Worm (Caenorhabditis elegans) whole organism, L1 larva: Measurements from ENCODE around the gene C18A11.1.
A peak's percentile ranks its signal among the peaks of the same experiment; 100 is the strongest.

Experiments
- F16B12.6 ChIP-seq: fragments of 150-350 bp; optimal IDR thresholded peaks from 2 replicates; lab custom pipeline; 2014; ENCODE audit warnings: missing biosample characterization, missing genetic modification characterization
- Y116A8C.19 ChIP-seq: sonication (generic microtip); optimal IDR thresholded peaks from 2 replicates; lab custom pipeline; 2016; ENCODE audit warnings: missing compliant biosample characterization, missing genetic modification characterization, borderline replicate concordance
- alr-1 ChIP-seq: fragments of 200-800 bp; sonication (Bioruptor generic); optimal IDR thresholded peaks from 2 replicates; lab custom pipeline; 2018; ENCODE audit warnings: borderline replicate concordance, mild to moderate bottlenecking, missing genetic modification characterization, missing compliant biosample characterization
- aly-2 ChIP-seq: fragments of 150-350 bp; optimal IDR thresholded peaks from 2 replicates; lab custom pipeline; 2014; ENCODE audit warnings: missing biosample characterization, missing genetic modification characterization
- ama-1 ChIP-seq: fragments of 150-350 bp; optimal IDR thresholded peaks from 2 replicates; lab custom pipeline; 2014
- ceh-63 ChIP-seq: fragments of 200-800 bp; sonication (Bioruptor generic); optimal IDR thresholded peaks from 2 replicates; lab custom pipeline; 2018; ENCODE audit warnings: mild to moderate bottlenecking, missing genetic modification characterization, missing compliant biosample characterization
- ceh-8 ChIP-seq: fragments of 200-800 bp; sonication (Bioruptor generic); optimal IDR thresholded peaks from 2 replicates; lab custom pipeline; 2018; ENCODE audit warnings: mild to moderate bottlenecking, missing genetic modification characterization, moderate library complexity, missing compliant biosample characterization
- ceh-82 ChIP-seq, 3 experiments: fragments of 150-350 bp in 1 of 3; sonication (generic microtip) in 2 of 3; optimal IDR thresholded peaks; 2 replicates each; lab custom pipeline; 2014 to 2017; ENCODE audit warnings: missing biosample characterization in 3 of 3, missing genetic modification characterization in 3 of 3
- ceh-88 ChIP-seq: fragments of 200-800 bp; sonication (Bioruptor generic); IDR thresholded peaks from 2 replicates; pipeline ENCODE4 v1.3.6; 2022; ENCODE audit warnings: missing genetic modification characterization, missing compliant biosample characterization
- ceh-90 ChIP-seq: sonication (generic microtip); optimal IDR thresholded peaks from 2 replicates; lab custom pipeline; 2016; ENCODE audit warnings: missing genetic modification characterization, missing compliant biosample characterization
- ces-1 ChIP-seq: fragments of 150-350 bp; optimal IDR thresholded peaks from 2 replicates; lab custom pipeline; 2014; ENCODE audit warnings: missing biosample characterization, missing genetic modification reagents, missing genetic modification characterization
- dpl-1 ChIP-seq, 3 experiments: fragments of 150-350 bp in 2 of 3; sonication (generic microtip) in 1 of 3; optimal IDR thresholded peaks; 2 replicates each; lab custom pipeline; 2014 to 2017; ENCODE audit warnings: missing biosample characterization in 3 of 3, missing genetic modification characterization in 3 of 3, missing genetic modification reagents in 3 of 3
- efl-1 ChIP-seq, 4 experiments: fragments of 150-350 bp; optimal IDR thresholded peaks in 3 of 4; peaks in 1 of 4; 1 replicate in 1 of 4; 2 replicates in 3 of 4; lab custom pipeline; 2014; ENCODE audit warnings: missing biosample characterization in 2 of 4, missing genetic modification characterization in 2 of 4, missing genetic modification reagents in 2 of 4
- efl-3 ChIP-seq: fragments of 200-800 bp; sonication (Bioruptor generic); optimal IDR thresholded peaks from 2 replicates; lab custom pipeline; 2018; ENCODE audit warnings: mild to moderate bottlenecking, missing genetic modification characterization, missing compliant biosample characterization
- egl-13 ChIP-seq: sonication (generic microtip); optimal IDR thresholded peaks from 2 replicates; lab custom pipeline; 2016; ENCODE audit warnings: missing genotype, missing genetic modification reagents, missing genetic modification characterization, missing compliant biosample characterization
- egl-27 ChIP-seq, 2 experiments: fragments of 150-350 bp in 1 of 2; sonication (generic microtip); optimal IDR thresholded peaks; 3 replicates each; lab custom pipeline; 2017 to 2018; ENCODE audit warnings: missing biosample characterization in 2 of 2, missing genetic modification characterization in 2 of 2, missing genetic modification reagents in 2 of 2
- elt-3 ChIP-seq, 6 experiments: fragments of 150-350 bp in 1 of 6; sonication (generic microtip); optimal IDR thresholded peaks; 2 replicates each; lab custom pipeline; 2017 to 2018; ENCODE audit warnings: missing biosample characterization in 6 of 6, missing genetic modification characterization in 6 of 6, inconsistent platforms in 1 of 6
- grh-1 ChIP-seq: fragments of 200-800 bp; sonication (Bioruptor generic); IDR thresholded peaks from 2 replicates; pipeline ENCODE4 v1.3.6; 2022; ENCODE audit warnings: missing genetic modification reagents, missing genetic modification characterization, missing compliant biosample characterization
- hlh-17 ChIP-seq: fragments of 200-800 bp; sonication (Bioruptor generic); optimal IDR thresholded peaks from 2 replicates; lab custom pipeline; 2018; ENCODE audit warnings: missing genetic modification characterization, mild to moderate bottlenecking, missing compliant biosample characterization, moderate library complexity, borderline replicate concordance
- hlh-4 ChIP-seq: sonication (generic microtip); optimal IDR thresholded peaks from 2 replicates; lab custom pipeline; 2016; ENCODE audit warnings: mild to moderate bottlenecking, missing genetic modification characterization, missing compliant biosample characterization
- isw-1 ChIP-seq: fragments of 200-800 bp; sonication (Bioruptor generic); IDR thresholded peaks from 2 replicates; pipeline ENCODE4 v1.3.6; 2022; ENCODE audit warnings: missing genetic modification characterization, missing compliant biosample characterization
- lin-35 ChIP-seq, 2 experiments: fragments of 150-350 bp; optimal IDR thresholded peaks; 2 replicates each; lab custom pipeline; 2014; ENCODE audit warnings: missing biosample characterization in 2 of 2, missing genetic modification characterization in 2 of 2, missing genetic modification reagents in 2 of 2
- lin-39 ChIP-seq: fragments of 150-350 bp; optimal IDR thresholded peaks from 2 replicates; lab custom pipeline; 2014; ENCODE audit warnings: missing biosample characterization, missing genetic modification reagents, missing genetic modification characterization
- lsy-2 ChIP-seq, 2 experiments: fragments of 150-350 bp; optimal IDR thresholded peaks; 2 replicates each; lab custom pipeline; 2014; ENCODE audit warnings: missing biosample characterization in 2 of 2, missing genetic modification characterization in 2 of 2
- mab-9 ChIP-seq: fragments of 200-800 bp; sonication (Bioruptor generic); IDR thresholded peaks from 2 replicates; pipeline ENCODE4 v1.3.6; 2022; ENCODE audit warnings: missing genetic modification reagents, missing genetic modification characterization, missing compliant biosample characterization
- mef-2 ChIP-seq: fragments of 150-350 bp; optimal IDR thresholded peaks from 2 replicates; lab custom pipeline; 2014; ENCODE audit warnings: missing biosample characterization, missing genetic modification characterization
- nhr-11 ChIP-seq: fragments of 150-350 bp; optimal IDR thresholded peaks from 2 replicates; lab custom pipeline; 2014; ENCODE audit warnings: missing biosample characterization, missing genetic modification characterization
- nhr-12 ChIP-seq: sonication (generic microtip); optimal IDR thresholded peaks from 2 replicates; lab custom pipeline; 2017; ENCODE audit warnings: missing biosample characterization, missing genetic modification characterization
- nhr-28 ChIP-seq: fragments of 150-350 bp; optimal IDR thresholded peaks from 2 replicates; lab custom pipeline; 2014; ENCODE audit warnings: missing biosample characterization, missing genetic modification characterization
- nhr-76 ChIP-seq: sonication (generic microtip); optimal IDR thresholded peaks from 2 replicates; lab custom pipeline; 2017; ENCODE audit warnings: missing biosample characterization, missing genetic modification characterization
- nhr-84 ChIP-seq: sonication (generic microtip); optimal IDR thresholded peaks from 2 replicates; lab custom pipeline; 2017; ENCODE audit warnings: missing biosample characterization, missing genetic modification characterization
- nhr-85 ChIP-seq: sonication (generic microtip); peaks from one replicate; lab custom pipeline; 2016; ENCODE audit warnings: missing genetic modification characterization, inconsistent platforms, missing compliant biosample characterization
- nhr-90 ChIP-seq: sonication (generic microtip); optimal IDR thresholded peaks from 2 replicates; lab custom pipeline; 2016; ENCODE audit warnings: mild to moderate bottlenecking, missing genetic modification characterization, missing compliant biosample characterization; ENCODE audit not compliant: poor library complexity
- pag-3 ChIP-seq: sonication (generic microtip); optimal IDR thresholded peaks from 2 replicates; lab custom pipeline; 2017; ENCODE audit warnings: missing genetic modification characterization, mild to moderate bottlenecking, missing compliant biosample characterization, antibody characterized with exemption, borderline replicate concordance; ENCODE audit not compliant: insufficient read depth
- pax-3 ChIP-seq: fragments of 200-800 bp; sonication (Bioruptor generic); optimal IDR thresholded peaks from 2 replicates; lab custom pipeline; 2018; ENCODE audit warnings: mild to moderate bottlenecking, missing genetic modification characterization, moderate library complexity, missing compliant biosample characterization
- snu-23 ChIP-seq: sonication (generic microtip); optimal IDR thresholded peaks from 2 replicates; lab custom pipeline; 2016; ENCODE audit warnings: missing genetic modification characterization, missing compliant biosample characterization
- sox-4 ChIP-seq: sonication (generic microtip); optimal IDR thresholded peaks from 2 replicates; lab custom pipeline; 2016; ENCODE audit warnings: missing genetic modification characterization, missing compliant biosample characterization
- sptf-1 ChIP-seq: fragments of 150-350 bp; optimal IDR thresholded peaks from 2 replicates; lab custom pipeline; 2014; ENCODE audit warnings: missing biosample characterization, missing genetic modification characterization
- sup-37 ChIP-seq: fragments of 200-800 bp; sonication (Bioruptor generic); optimal IDR thresholded peaks from 2 replicates; lab custom pipeline; 2018; ENCODE audit warnings: mild to moderate bottlenecking, missing genetic modification characterization, missing compliant biosample characterization
- swsn-7 ChIP-seq: sonication (generic microtip); optimal IDR thresholded peaks from 2 replicates; lab custom pipeline; 2016; ENCODE audit warnings: missing genetic modification characterization, missing compliant biosample characterization
- tbx-2 ChIP-seq: sonication (generic microtip); optimal IDR thresholded peaks from 2 replicates; lab custom pipeline; 2016; ENCODE audit warnings: missing genetic modification characterization, missing compliant biosample characterization
- unc-130 ChIP-seq: fragments of 150-350 bp; optimal IDR thresholded peaks from 2 replicates; lab custom pipeline; 2017; ENCODE audit warnings: missing biosample characterization, missing genetic modification characterization, inconsistent platforms
- unc-30 ChIP-seq: sonication (generic microtip); optimal IDR thresholded peaks from 2 replicates; lab custom pipeline; 2017; ENCODE audit warnings: missing biosample characterization, missing genetic modification characterization
- unc-86 ChIP-seq: sonication (generic microtip); optimal IDR thresholded peaks from 2 replicates; lab custom pipeline; 2016; ENCODE audit warnings: missing genetic modification characterization, missing compliant biosample characterization
- unc-98 ChIP-seq: fragments of 200-800 bp; sonication (Bioruptor generic); IDR thresholded peaks from 2 replicates; pipeline ENCODE4 v1.3.6; 2022; ENCODE audit warnings: missing genetic modification characterization, missing compliant biosample characterization
- xbp-1 ChIP-seq: sonication (generic microtip); optimal IDR thresholded peaks from 2 replicates; lab custom pipeline; 2016; ENCODE audit warnings: missing genetic modification characterization, missing compliant biosample characterization
- zag-1 ChIP-seq: fragments of 150-350 bp; optimal IDR thresholded peaks from 2 replicates; lab custom pipeline; 2014; ENCODE audit warnings: missing biosample characterization, missing genetic modification characterization
- zip-4 ChIP-seq: fragments of 200-800 bp; sonication (Bioruptor generic); optimal IDR thresholded peaks from 2 replicates; lab custom pipeline; 2018; ENCODE audit warnings: mild to moderate bottlenecking, missing genetic modification characterization, moderate library complexity, missing compliant biosample characterization

Gene C18A11.1

ce11 chrX:8026709-8027108 lies 42.4 kb upstream of the C18A11.1 start (continued):
- TF ChIP-seq nhr-90 (tag; lab: Kevin White, UChicago): peak; percentile 13
- TF ChIP-seq pag-3: peak; percentile 4
- TF ChIP-seq unc-130 (tag; lab: Kevin White, UChicago): no peak
- peak; percentile 67 for TF ChIP-seq snu-23 (GFP tag; lab: Kevin White, UChicago)
- TF ChIP-seq lsy-2 (tag; optimal IDR thresholded peaks at IDR 0.05; lab: Kevin White, UChicago): peak; percentile 9 to 19
- no peak for TF ChIP-seq mef-2 (tag; lab: Kevin White, UChicago)
- TF ChIP-seq ama-1 (lab: Kevin White, UChicago): no peak
- TF ChIP-seq efl-1 (optimal IDR thresholded peaks at IDR 0.05; lab: Kevin White, UChicago): no peak
- peak in 1 of 2 experiments; percentile 34 for TF ChIP-seq efl-1 (GFP tag; optimal IDR thresholded peaks at IDR 0.05 in 1 of 2; lab: Kevin White, UChicago)
- no peak for TF ChIP-seq nhr-28 (tag; lab: Kevin White, UChicago)
- TF ChIP-seq aly-2 (tag; lab: Kevin White, UChicago): no peak
- TF ChIP-seq ceh-8: no peak
- no peak for TF ChIP-seq nhr-84
- no peak for TF ChIP-seq unc-30 (tag; lab: Kevin White, UChicago)
- TF ChIP-seq swsn-7: no peak
- no peak for TF ChIP-seq nhr-76 (tag; lab: Kevin White, UChicago)
- TF ChIP-seq ceh-82 (tag; optimal IDR thresholded peaks at IDR 0.05; lab: Kevin White, UChicago): no peak
- TF ChIP-seq dpl-1 (GFP tag; optimal IDR thresholded peaks at IDR 0.05; lab: Kevin White, UChicago): peak in 1 of 3 experiments; percentile 11
- TF ChIP-seq sptf-1 (tag; lab: Kevin White, UChicago): no peak
- no peak for TF ChIP-seq unc-98 (GFP tag; lab: Robert Waterston, UW)
- TF ChIP-seq, all 84 proteins: peak for 15

ce11 chrX:8027509-8027908 lies 41.6 kb upstream of the C18A11.1 start:
- TF ChIP-seq efl-1 (optimal IDR thresholded peaks at IDR 0.05; lab: Kevin White, UChicago): peak in 1 of 2 experiments; percentile 7
- TF ChIP-seq efl-1 (GFP tag; optimal IDR thresholded peaks at IDR 0.05 in 1 of 2; lab: Kevin White, UChicago): peak; percentile 50 to 93
- 0 out of 2 replicates have a peak, but pooled peaks have one; percentile 6 for TF ChIP-seq mab-9 (GFP tag; lab: Robert Waterston, UW)
- TF ChIP-seq lin-35 (GFP tag; optimal IDR thresholded peaks at IDR 0.05; lab: Kevin White, UChicago): peak in 1 of 2 experiments; percentile 1
- TF ChIP-seq F16B12.6: no peak
- TF ChIP-seq lin-39 (tag; lab: Kevin White, UChicago): no peak
- TF ChIP-seq, all 84 proteins: peak for 3

- TF ChIP-seq sup-37 (GFP tag; lab: Kevin White, UChicago): no peak
- peak; percentile 85 for TF ChIP-seq xbp-1 (tag; lab: Kevin White, UChicago)
- TF ChIP-seq ceh-63: no peak
- TF ChIP-seq tbx-2 (tag; lab: Kevin White, UChicago): peak; percentile 80
- TF ChIP-seq elt-3 (tag; optimal IDR thresholded peaks at IDR 0.05; lab: Kevin White, UChicago): peak in 3 of 6 experiments; percentile 38 to 53 (median 51)
- peak; percentile 21 for TF ChIP-seq F16B12.6
- TF ChIP-seq swsn-7: peak; percentile 78
- TF ChIP-seq Y116A8C.19 (tag; lab: Kevin White, UChicago): no peak
- no peak for TF ChIP-seq sptf-1 (tag; lab: Kevin White, UChicago)
- no peak for TF ChIP-seq nhr-76 (tag; lab: Kevin White, UChicago)
- TF ChIP-seq unc-86 (tag; lab: Kevin White, UChicago): peak; percentile 37
- no peak for TF ChIP-seq hlh-17 (GFP tag; lab: Kevin White, UChicago)
- peak; percentile 45 for TF ChIP-seq lin-39 (tag; lab: Kevin White, UChicago)
- TF ChIP-seq grh-1 (GFP tag; lab: Robert Waterston, UW): peak; percentile 71
- TF ChIP-seq alr-1 (tag; lab: Kevin White, UChicago): no peak
- TF ChIP-seq isw-1: peak; percentile 29
- TF ChIP-seq sox-4 (tag; lab: Kevin White, UChicago): no peak
- no peak for TF ChIP-seq nhr-12
- no peak for TF ChIP-seq hlh-4 (tag; lab: Kevin White, UChicago)
- TF ChIP-seq zip-4 (GFP tag; lab: Kevin White, UChicago): no peak
- TF ChIP-seq ceh-82 (tag; optimal IDR thresholded peaks at IDR 0.05; lab: Kevin White, UChicago): peak; percentile 46 to 65 (median 56)
- peak; percentile 91 for TF ChIP-seq nhr-85 (tag; lab: Kevin White, UChicago)
- TF ChIP-seq ceh-90 (tag; lab: Kevin White, UChicago): no peak
- TF ChIP-seq nhr-11 (tag; lab: Kevin White, UChicago): no peak
- no peak for TF ChIP-seq egl-13
- TF ChIP-seq nhr-28 (tag; lab: Kevin White, UChicago): no peak
- no peak for TF ChIP-seq ceh-88 (GFP tag; lab: Robert Waterston, UW)
- no peak for TF ChIP-seq ces-1 (GFP tag; lab: Kevin White, UChicago)
- TF ChIP-seq efl-3: no peak
- no peak for TF ChIP-seq pax-3 (tag; lab: Kevin White, UChicago)
- TF ChIP-seq zag-1 (tag; lab: Kevin White, UChicago): no peak
- TF ChIP-seq egl-27 (tag; optimal IDR thresholded peaks at IDR 0.05; lab: Kevin White, UChicago): no peak
These were observed 40.0 kb upstream of the C18A11.1 start, which contains the start of gene C34D10.1 for ce11 chrX:8029080-8029479. Gene C34D10.1, plus strand, starts transcription at chrX:8029479.
